Fruit fly (Drosophila melanogaster): ENCODE measurements around the gene CG11585.
A peak's percentile ranks its signal among the peaks of the same experiment; 100 is the strongest.

DNA sequence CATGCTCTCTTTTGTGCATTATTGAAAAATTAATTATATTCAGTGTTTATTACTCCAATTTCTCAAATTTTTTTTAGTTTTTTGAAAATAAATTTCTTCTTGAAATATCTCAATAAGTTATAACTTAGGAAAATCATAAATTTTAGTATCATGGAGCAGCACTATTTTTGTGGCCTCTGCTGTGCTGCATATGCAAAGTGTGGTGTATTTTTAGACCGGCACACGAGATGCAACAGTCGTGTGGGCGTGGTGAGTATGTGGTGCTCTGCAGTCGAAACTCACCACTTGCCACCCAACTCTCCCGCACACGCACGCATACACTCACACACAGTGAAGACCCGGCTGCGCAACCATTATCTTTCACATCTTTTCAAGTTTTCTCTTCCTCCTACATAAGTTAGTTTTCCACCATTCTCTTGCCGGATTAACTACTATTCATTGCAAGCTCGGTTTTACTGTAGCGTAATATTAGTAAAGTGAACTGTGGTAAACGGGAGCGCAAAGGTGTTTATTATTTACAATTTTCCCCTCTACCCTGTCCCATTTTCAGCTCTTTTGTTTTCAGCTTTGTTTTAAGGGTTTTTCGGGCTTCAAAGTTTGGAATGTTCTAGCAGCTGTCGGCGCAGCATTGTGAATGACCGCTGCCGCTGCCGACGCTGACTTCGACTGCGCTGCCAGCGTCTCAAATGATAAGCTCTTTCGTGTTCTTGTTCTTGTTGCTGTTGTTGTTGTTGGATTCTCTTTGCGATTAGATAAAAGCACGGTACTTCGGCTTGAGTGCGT is 19.3 kb downstream of the CG11585 start:
- no peak for TF ChIP-seq lola (GFP tag; optimal IDR thresholded peaks at IDR 0.05)
- TF ChIP-seq pan (optimal IDR thresholded peaks at IDR 0.05) = no peak
- no peak for TF ChIP-seq usp (GFP tag; optimal IDR thresholded peaks at IDR 0.05)
- no peak for TF ChIP-seq tai (GFP tag; optimal IDR thresholded peaks at IDR 0.05)
- TF ChIP-seq h (GFP tag; optimal IDR thresholded peaks at IDR 0.05) = peak; percentile 69
- no peak for TF ChIP-seq Hr83 (GFP tag; optimal IDR thresholded peaks at IDR 0.05; ENCODE audit: poor library complexity, severe bottlenecking)
- no peak for TF ChIP-seq Vsx2 (GFP tag; optimal IDR thresholded peaks at IDR 0.05; ENCODE audit: partially characterized antibody)

Measured in whole organism, wandering third instar larva.